Worm (Caenorhabditis elegans) whole organism, L2 larva: ENCODE measurements around the gene C49G7.12.

ENCODE experiments used
- C34F6.9 ChIP-seq: fragments of 150-350 bp; optimal IDR thresholded peaks from 2 replicates; lab custom pipeline; 2014; ENCODE audit warnings: missing biosample characterization, missing genetic modification characterization
- F13H6.1 ChIP-seq: sonication (generic microtip); optimal IDR thresholded peaks from 2 replicates; lab custom pipeline; 2016; ENCODE audit warnings: missing genetic modification characterization, missing compliant biosample characterization
- Y55F3AM.14 ChIP-seq: fragments of 200-800 bp; sonication (Bioruptor generic); optimal IDR thresholded peaks from 2 replicates; lab custom pipeline; 2018; ENCODE audit warnings: mild to moderate bottlenecking, missing genetic modification characterization, missing compliant biosample characterization
- ZK546.5 ChIP-seq: sonication (generic microtip); optimal IDR thresholded peaks from 2 replicates; lab custom pipeline; 2017; ENCODE audit warnings: missing biosample characterization, missing genetic modification characterization
- ama-1 ChIP-seq: fragments of 150-350 bp; optimal IDR thresholded peaks from 2 replicates; lab custom pipeline; 2018; ENCODE audit warnings: inconsistent platforms
- ceh-16 ChIP-seq: fragments of 150-350 bp; optimal IDR thresholded peaks from 2 replicates; lab custom pipeline; 2014; ENCODE audit warnings: missing biosample characterization, missing genetic modification characterization
- ceh-82 ChIP-seq: fragments of 150-350 bp; optimal IDR thresholded peaks from 2 replicates; lab custom pipeline; 2014; ENCODE audit warnings: missing biosample characterization, missing genetic modification characterization
- dmd-4 ChIP-seq: sonication (generic microtip); optimal IDR thresholded peaks from 2 replicates; lab custom pipeline; 2017; ENCODE audit warnings: missing biosample characterization, missing genetic modification characterization
- elt-1 ChIP-seq: fragments of 150-350 bp; optimal IDR thresholded peaks from 2 replicates; lab custom pipeline; 2014; ENCODE audit warnings: missing biosample characterization, missing genetic modification characterization
- fos-1 ChIP-seq: fragments of 150-350 bp; optimal IDR thresholded peaks from 2 replicates; lab custom pipeline; 2014; ENCODE audit warnings: missing biosample characterization, missing genetic modification characterization
- gmeb-1 ChIP-seq: fragments of 150-350 bp; optimal IDR thresholded peaks from 2 replicates; lab custom pipeline; 2014; ENCODE audit warnings: missing biosample characterization, missing genetic modification characterization
- lin-13 ChIP-seq: fragments of 150-350 bp; optimal IDR thresholded peaks from 2 replicates; lab custom pipeline; 2014; ENCODE audit warnings: missing biosample characterization, missing genetic modification reagents, missing genetic modification characterization
- lin-39 ChIP-seq: fragments of 150-350 bp; optimal IDR thresholded peaks from 2 replicates; lab custom pipeline; 2014; ENCODE audit warnings: missing biosample characterization, missing genetic modification reagents, missing genetic modification characterization
- lsy-2 ChIP-seq, 2 experiments: fragments of 150-350 bp in 1 of 2; sonication (generic microtip) in 1 of 2; optimal IDR thresholded peaks; 2 replicates each; lab custom pipeline; 2014 to 2017; ENCODE audit warnings: missing biosample characterization in 2 of 2, missing genetic modification characterization in 2 of 2
- mab-5 ChIP-seq: fragments of 150-350 bp; optimal IDR thresholded peaks from 2 replicates; lab custom pipeline; 2014; ENCODE audit warnings: missing biosample characterization, missing genetic modification characterization
- mbf-1 ChIP-seq: sonication (generic microtip); optimal IDR thresholded peaks from 2 replicates; lab custom pipeline; 2017; ENCODE audit warnings: missing biosample characterization, missing genetic modification characterization
- mdl-1 ChIP-seq, 2 experiments: fragments of 150-350 bp in 1 of 2; sonication (generic microtip) in 1 of 2; optimal IDR thresholded peaks; 2 replicates each; lab custom pipeline; 2017; ENCODE audit warnings: missing biosample characterization in 2 of 2, missing genetic modification characterization in 2 of 2
- nhr-10 ChIP-seq: sonication (generic microtip); optimal IDR thresholded peaks from 2 replicates; lab custom pipeline; 2017; ENCODE audit warnings: missing biosample characterization, missing genetic modification characterization
- nhr-11 ChIP-seq: fragments of 150-350 bp; optimal IDR thresholded peaks from 2 replicates; lab custom pipeline; 2014; ENCODE audit warnings: missing biosample characterization, missing genetic modification characterization
- nhr-23 ChIP-seq: fragments of 150-350 bp; optimal IDR thresholded peaks from 2 replicates; lab custom pipeline; 2014; ENCODE audit warnings: missing biosample characterization, missing genetic modification reagents, missing genetic modification characterization
- nhr-237 ChIP-seq: fragments of 150-350 bp; optimal IDR thresholded peaks from 2 replicates; lab custom pipeline; 2014; ENCODE audit warnings: missing biosample characterization, missing genetic modification characterization
- nhr-25 ChIP-seq: fragments of 150-350 bp; sonication (generic microtip); optimal IDR thresholded peaks from 3 replicates; lab custom pipeline; 2014; ENCODE audit warnings: missing biosample characterization, missing genetic modification characterization
- nhr-6 ChIP-seq: fragments of 150-350 bp; optimal IDR thresholded peaks from 2 replicates; lab custom pipeline; 2014; ENCODE audit warnings: missing biosample characterization, missing genetic modification characterization
- peb-1 ChIP-seq: fragments of 150-350 bp; optimal IDR thresholded peaks from 2 replicates; lab custom pipeline; 2014; ENCODE audit warnings: missing biosample characterization, missing genetic modification characterization
- sem-4 ChIP-seq: fragments of 150-350 bp; optimal IDR thresholded peaks from 2 replicates; lab custom pipeline; 2014; ENCODE audit warnings: missing biosample characterization, missing genetic modification reagents, missing genetic modification characterization
- skn-1 ChIP-seq: sonication (generic microtip); optimal IDR thresholded peaks from 2 replicates; lab custom pipeline; 2017; ENCODE audit warnings: missing biosample characterization, missing genetic modification characterization
- sma-3 ChIP-seq: sonication (generic microtip); optimal IDR thresholded peaks from 2 replicates; lab custom pipeline; 2016; ENCODE audit warnings: missing genetic modification reagents, missing genetic modification characterization, missing compliant biosample characterization
- unc-55 ChIP-seq: fragments of 150-350 bp; sonication (generic microtip); optimal IDR thresholded peaks from 3 replicates; lab custom pipeline; 2014; ENCODE audit warnings: missing biosample characterization, missing genetic modification reagents, missing genetic modification characterization
- unc-62 ChIP-seq: fragments of 150-350 bp; optimal IDR thresholded peaks from 2 replicates; lab custom pipeline; 2014; ENCODE audit warnings: missing biosample characterization, missing genetic modification reagents, missing genetic modification characterization
- zag-1 ChIP-seq: fragments of 150-350 bp; optimal IDR thresholded peaks from 2 replicates; lab custom pipeline; 2014; ENCODE audit warnings: missing biosample characterization, missing genetic modification characterization
- ztf-11 ChIP-seq: sonication (generic microtip); optimal IDR thresholded peaks from 2 replicates; lab custom pipeline; 2017; ENCODE audit warnings: missing biosample characterization, missing genetic modification characterization
- ztf-4 ChIP-seq: fragments of 150-350 bp; optimal IDR thresholded peaks from 2 replicates; lab custom pipeline; 2014; ENCODE audit warnings: missing biosample characterization, missing genetic modification characterization

Gene C49G7.12

DNA sequence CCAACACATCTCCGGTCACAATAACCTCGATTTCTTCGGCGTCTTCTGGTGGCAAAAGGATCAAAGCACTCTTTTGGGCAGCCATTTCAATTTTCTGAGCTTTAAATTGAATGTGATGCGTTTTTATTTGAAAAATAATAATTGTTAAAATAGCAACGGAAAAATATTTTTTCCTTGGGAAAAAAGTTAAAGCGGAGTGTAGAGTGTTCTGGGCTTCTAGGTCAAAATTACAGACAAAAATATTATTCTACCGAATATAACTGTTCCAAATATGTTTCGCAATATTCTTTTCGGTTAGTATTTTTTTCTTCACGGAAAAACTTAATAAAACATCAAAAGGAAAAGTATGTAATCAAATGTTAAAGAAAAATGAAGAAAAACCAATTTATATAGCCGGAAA is 16.8 kb downstream of the C49G7.12 start, which contains the start of gene djr-1.2:
Gene djr-1.2, minus strand, starts transcription at position 101 of the 400 bp plus-strand sequence.
- no peak for TF ChIP-seq zag-1 (tag; lab: Kevin White, UChicago)
- no peak for TF ChIP-seq lin-13 (GFP tag; lab: Kevin White, UChicago)

DNA sequence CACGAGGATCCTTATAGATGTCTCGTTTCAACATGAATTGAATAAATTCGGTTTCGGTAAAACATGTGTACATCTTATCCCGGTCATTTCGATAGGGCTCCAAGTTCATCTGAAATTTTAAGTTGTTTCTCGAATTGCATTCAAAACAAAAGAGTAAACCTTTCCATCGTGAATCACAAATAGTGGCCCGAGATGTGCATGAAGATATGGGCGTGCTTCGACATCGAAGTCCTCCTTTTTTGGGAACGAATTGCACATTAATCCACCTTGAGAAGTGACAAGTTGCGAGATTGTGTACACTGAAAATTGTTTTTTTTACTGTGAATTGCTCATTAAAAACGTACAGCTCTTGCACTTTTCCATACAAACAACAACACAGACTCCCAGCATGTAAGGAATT is 18.0 kb downstream of the C49G7.12 start:
- TF ChIP-seq nhr-11 (tag; lab: Kevin White, UChicago) (no peak), nhr-25 (tag; lab: Kevin White, UChicago) (no peak), dmd-4 (tag; lab: Kevin White, UChicago) (no peak), zag-1 (tag; lab: Kevin White, UChicago) (no peak), F13H6.1 (tag; lab: Kevin White, UChicago) (no peak), nhr-237 (tag; lab: Kevin White, UChicago) (no peak), fos-1 (tag; lab: Kevin White, UChicago) (no peak), ceh-16 (tag; lab: Kevin White, UChicago) (no peak), lsy-2 (tag; optimal IDR thresholded peaks at IDR 0.05; lab: Kevin White, UChicago) (no peak), ceh-82 (tag; lab: Kevin White, UChicago) (no peak), mbf-1 (tag; lab: Kevin White, UChicago) (no peak)

DNA sequence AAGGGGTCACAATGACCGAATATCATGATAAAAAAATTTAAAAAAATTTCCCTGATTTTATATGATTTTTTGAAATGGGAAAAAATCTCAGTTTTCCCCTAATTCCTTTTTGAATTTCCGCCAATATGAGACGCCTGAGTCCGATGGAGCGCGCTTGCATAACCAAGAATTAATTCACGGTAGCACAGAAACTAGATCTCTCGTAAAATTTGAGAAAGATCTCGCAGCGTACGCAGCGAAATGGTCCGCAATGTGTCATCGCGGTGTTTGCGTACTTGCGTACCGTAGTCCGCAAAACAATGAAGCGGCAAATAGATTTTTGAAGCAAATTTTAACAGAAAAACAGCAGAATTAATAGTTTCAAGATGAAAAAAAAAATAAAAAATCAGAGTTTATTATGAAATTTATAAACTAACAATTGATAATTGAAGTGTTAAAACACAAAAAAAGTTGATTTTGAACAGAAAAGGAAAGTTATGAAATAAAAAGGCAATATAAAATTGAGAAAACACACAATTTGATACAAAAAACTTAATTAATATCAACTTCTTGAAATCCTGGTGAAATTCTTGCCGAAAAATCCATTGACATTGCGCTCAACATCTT is 25.5 kb downstream of the C49G7.12 start:
- peak; percentile 36 for TF ChIP-seq gmeb-1 (tag; lab: Kevin White, UChicago)
- TF ChIP-seq lsy-2 (tag; optimal IDR thresholded peaks at IDR 0.05; lab: Kevin White, UChicago): peak; percentile 63 to 89

- TF ChIP-seq ZK546.5 (tag; lab: Kevin White, UChicago) (no peak), ceh-82 (tag; lab: Kevin White, UChicago) (no peak), nhr-25 (tag; lab: Kevin White, UChicago) (no peak), lin-39 (tag; lab: Kevin White, UChicago) (no peak), nhr-10 (tag; lab: Kevin White, UChicago) (no peak), sem-4 (no peak), gmeb-1 (tag; lab: Kevin White, UChicago) (no peak), nhr-6 (tag; lab: Kevin White, UChicago) (no peak), nhr-23 (tag; lab: Kevin White, UChicago) (no peak), ztf-11 (tag; lab: Kevin White, UChicago) (no peak), ama-1 (lab: Kevin White, UChicago) (no peak), unc-55 (GFP tag; lab: Kevin White, UChicago) (no peak), C34F6.9 (no peak), mab-5 (tag; lab: Kevin White, UChicago) (no peak), lin-13 (GFP tag; lab: Kevin White, UChicago) (no peak), elt-1 (tag; lab: Kevin White, UChicago) (no peak), sma-3 (GFP tag; lab: Kevin White, UChicago) (no peak), unc-62 (GFP tag; lab: Kevin White, UChicago) (no peak)
These were observed 35.2 kb downstream of the C49G7.12 start, which contains the start of gene otpl-2 for ce11 chrV:4073455-4073854. Gene otpl-2, plus strand, starts transcription at chrV:4073755.

ce11 chrV:4080546-4080945 is 42.3 kb downstream of the C49G7.12 start:
- TF ChIP-seq peb-1: no peak
- no peak for TF ChIP-seq gmeb-1 (tag; lab: Kevin White, UChicago)
- TF ChIP-seq skn-1: no peak
- TF ChIP-seq ztf-4 (tag; lab: Kevin White, UChicago): no peak
- TF ChIP-seq ceh-82 (tag; lab: Kevin White, UChicago): no peak
- TF ChIP-seq mdl-1 (tag; optimal IDR thresholded peaks at IDR 0.05; lab: Kevin White, UChicago): no peak
- no peak for TF ChIP-seq sma-3 (GFP tag; lab: Kevin White, UChicago)
- no peak for TF ChIP-seq ama-1 (lab: Kevin White, UChicago)
- TF ChIP-seq nhr-11 (tag; lab: Kevin White, UChicago): no peak
- no peak for TF ChIP-seq Y55F3AM.14 (GFP tag; lab: Kevin White, UChicago)
- no peak for TF ChIP-seq ceh-16 (tag; lab: Kevin White, UChicago)
